Fruit fly (Drosophila melanogaster) whole organism, embryonic: ENCODE measurements around the gene CG9919.

Experiments used
- Adf1 ChIP-seq: fragments of 200-800 bp; sonication (Bioruptor generic); IDR thresholded peaks from 2 replicates; pipeline ENCODE4 v1.3.6; 2022; ENCODE audit warnings: missing biosample characterization, missing genetic modification characterization
- Antp ChIP-seq: fragments of 200-800 bp; sonication (Bioruptor generic); optimal IDR thresholded peaks from 3 replicates; lab custom pipeline; 2016; ENCODE audit warnings: missing biosample characterization, missing genetic modification characterization
- Bdp1 ChIP-seq: fragments of 200-800 bp; sonication (Bioruptor generic); optimal IDR thresholded peaks from 3 replicates; lab custom pipeline; 2016; ENCODE audit warnings: missing biosample characterization, missing genetic modification characterization
- CG11560 ChIP-seq: fragments of 200-800 bp; sonication (Bioruptor generic); IDR thresholded peaks from 3 replicates; pipeline ENCODE4 v1.3.6; 2022; ENCODE audit warnings: missing biosample characterization, missing genetic modification characterization
- CG12071 ChIP-seq: fragments of 200-800 bp; sonication (Bioruptor generic); optimal IDR thresholded peaks from 3 replicates; lab custom pipeline; 2018; ENCODE audit warnings: missing biosample characterization, mild to moderate bottlenecking, missing genetic modification characterization
- CG14860 ChIP-seq: fragments of 200-800 bp; sonication (Bioruptor generic); IDR thresholded peaks from 3 replicates; pipeline ENCODE4 v1.3.6; 2022; ENCODE audit warnings: missing biosample characterization, missing genetic modification characterization; ENCODE audit not compliant: partially characterized antibody
- CG1529 ChIP-seq: fragments of 200-800 bp; sonication (Bioruptor generic); optimal IDR thresholded peaks from 3 replicates; lab custom pipeline; 2018; ENCODE audit warnings: missing biosample characterization, missing genetic modification characterization
- CG15514 ChIP-seq: fragments of 200-800 bp; sonication (Bioruptor generic); optimal IDR thresholded peaks from 3 replicates; lab custom pipeline; 2017; ENCODE audit warnings: missing biosample characterization, missing genetic modification characterization, mild to moderate bottlenecking, moderate library complexity, missing genetic modification reagents
- CG15696 ChIP-seq: fragments of 200-800 bp; sonication (Bioruptor generic); optimal IDR thresholded peaks from 2 replicates; lab custom pipeline; 2019; ENCODE audit warnings: missing biosample characterization, mild to moderate bottlenecking, missing genetic modification characterization, moderate library complexity
- CG17361 ChIP-seq: fragments of 200-800 bp; sonication (Bioruptor generic); IDR thresholded peaks from 3 replicates; pipeline ENCODE4 v1.3.6; 2022; ENCODE audit warnings: missing biosample characterization, missing genetic modification characterization
- CG17568 ChIP-seq: fragments of 200-800 bp; sonication (Bioruptor generic); optimal IDR thresholded peaks from 2 replicates; lab custom pipeline; 2018; ENCODE audit warnings: missing biosample characterization, mild to moderate bottlenecking, missing genetic modification characterization, moderate library complexity
- CG17802 ChIP-seq: fragments of 200-800 bp; sonication (Bioruptor generic); optimal IDR thresholded peaks from 2 replicates; lab custom pipeline; 2018; ENCODE audit warnings: missing biosample characterization, mild to moderate bottlenecking, missing genetic modification characterization, moderate library complexity
- CG18599 ChIP-seq: fragments of 200-800 bp; sonication (Bioruptor generic); optimal IDR thresholded peaks from 3 replicates; lab custom pipeline; 2017; ENCODE audit warnings: missing biosample characterization, missing genetic modification characterization, mild to moderate bottlenecking, moderate library complexity, missing genetic modification reagents
- CG2116 ChIP-seq: fragments of 200-800 bp; sonication (Bioruptor generic); optimal IDR thresholded peaks from 3 replicates; lab custom pipeline; 2018; ENCODE audit warnings: missing biosample characterization, mild to moderate bottlenecking, missing genetic modification characterization
- CG2712 ChIP-seq: fragments of 200-800 bp; optimal IDR thresholded peaks from 3 replicates; lab custom pipeline; 2019; ENCODE audit warnings: missing biosample characterization, mild to moderate bottlenecking, missing genetic modification characterization, moderate library complexity
- CG30403 ChIP-seq: fragments of 200-800 bp; sonication (Bioruptor generic); optimal IDR thresholded peaks from 3 replicates; lab custom pipeline; 2016; ENCODE audit warnings: missing biosample characterization, missing genetic modification characterization
- CG7357 ChIP-seq: fragments of 200-800 bp; sonication (Bioruptor generic); IDR thresholded peaks from 3 replicates; pipeline ENCODE4 v1.3.6; 2022; ENCODE audit warnings: missing biosample characterization, missing genetic modification characterization
- CG8089 ChIP-seq: fragments of 200-800 bp; sonication (Bioruptor generic); optimal IDR thresholded peaks from 3 replicates; lab custom pipeline; 2016; ENCODE audit warnings: missing biosample characterization, missing genetic modification characterization
- CG8388 ChIP-seq: fragments of 200-800 bp; sonication (Bioruptor generic); optimal IDR thresholded peaks from 2 replicates; lab custom pipeline; 2019; ENCODE audit warnings: missing biosample characterization, mild to moderate bottlenecking, missing genetic modification characterization, moderate library complexity
- CG9437 ChIP-seq: fragments of 200-800 bp; sonication (Bioruptor generic); optimal IDR thresholded peaks from 2 replicates; lab custom pipeline; 2018; ENCODE audit warnings: missing biosample characterization, mild to moderate bottlenecking, missing genetic modification characterization
- CG9797 ChIP-seq: fragments of 200-800 bp; sonication (Bioruptor generic); optimal IDR thresholded peaks from 3 replicates; lab custom pipeline; 2018; ENCODE audit warnings: missing biosample characterization, mild to moderate bottlenecking, missing genetic modification characterization
- CG9817 ChIP-seq: fragments of 200-800 bp; sonication (Bioruptor generic); optimal IDR thresholded peaks from 2 replicates; lab custom pipeline; 2018; ENCODE audit warnings: missing biosample characterization, mild to moderate bottlenecking, missing genetic modification characterization, moderate library complexity
- Camta ChIP-seq: fragments of 200-800 bp; sonication (Bioruptor generic); optimal IDR thresholded peaks from 2 replicates; lab custom pipeline; 2016; ENCODE audit warnings: missing biosample characterization, missing genetic modification characterization
- CkIIα-i1 ChIP-seq: fragments of 200-800 bp; sonication (Bioruptor generic); IDR thresholded peaks from 2 replicates; pipeline ENCODE4 v1.3.6; 2022; ENCODE audit warnings: missing biosample characterization, missing genetic modification characterization
- Dfd ChIP-seq, 2 experiments: fragments of >200 bp; optimal IDR thresholded peaks; 2 replicates each; lab custom pipeline; 2017; ENCODE audit warnings: missing biosample characterization in 2 of 2, missing genetic modification characterization in 2 of 2
- Dip2 ChIP-seq: fragments of 200-800 bp; sonication (Bioruptor generic); IDR thresholded peaks from 2 replicates; pipeline ENCODE4 v1.3.6; 2022; ENCODE audit warnings: missing biosample characterization, missing genetic modification characterization
- Dip3 ChIP-seq: fragments of 200-800 bp; sonication (Bioruptor generic); optimal IDR thresholded peaks from 3 replicates; lab custom pipeline; 2016; ENCODE audit warnings: missing biosample characterization, missing genetic modification characterization
- Ets65A ChIP-seq: fragments of 200-800 bp; sonication (Bioruptor generic); peaks from one replicate; lab custom pipeline; 2016; ENCODE audit warnings: missing biosample characterization, missing genetic modification characterization
- HHEX ChIP-seq: fragments of 200-800 bp; sonication (Bioruptor generic); optimal IDR thresholded peaks from 3 replicates; lab custom pipeline; 2017; ENCODE audit warnings: missing biosample characterization, mild to moderate bottlenecking, missing genetic modification characterization, missing genetic modification reagents
- Hand ChIP-seq: fragments of 200-800 bp; sonication (Bioruptor generic); optimal IDR thresholded peaks from 2 replicates; lab custom pipeline; 2017; ENCODE audit warnings: mild to moderate bottlenecking, missing biosample characterization, missing genetic modification reagents, missing genetic modification characterization
- Hr39 ChIP-seq: fragments of >200 bp; optimal IDR thresholded peaks from 2 replicates; lab custom pipeline; 2017
- Hsf ChIP-seq: fragments of 200-800 bp; sonication (Bioruptor generic); optimal IDR thresholded peaks from 3 replicates; lab custom pipeline; 2016; ENCODE audit warnings: missing biosample characterization, missing genetic modification characterization
- MESR4 ChIP-seq: fragments of 200-800 bp; sonication (Bioruptor generic); optimal IDR thresholded peaks from 2 replicates; lab custom pipeline; 2018; ENCODE audit warnings: missing biosample characterization, mild to moderate bottlenecking, missing genetic modification characterization, moderate library complexity
- Oaz ChIP-seq: fragments of 200-800 bp; sonication (Bioruptor generic); IDR thresholded peaks from 2 replicates; pipeline ENCODE4 v1.3.6; 2022; ENCODE audit warnings: missing biosample characterization, missing genetic modification characterization
- Rfx ChIP-seq: fragments of 200-800 bp; sonication (Bioruptor generic); IDR thresholded peaks from 2 replicates; pipeline ENCODE4 v1.3.6; 2022; ENCODE audit warnings: missing biosample characterization, missing genetic modification characterization
- Six4 ChIP-seq: fragments of 200-800 bp; sonication (Bioruptor generic); optimal IDR thresholded peaks from 2 replicates; lab custom pipeline; 2016; ENCODE audit warnings: missing biosample characterization, missing genetic modification characterization
- Sry-β ChIP-seq: fragments of 200-800 bp; sonication (Bioruptor generic); optimal IDR thresholded peaks from 2 replicates; lab custom pipeline; 2018; ENCODE audit warnings: missing biosample characterization, mild to moderate bottlenecking, missing genetic modification characterization, moderate library complexity
- ab ChIP-seq: fragments of 200-800 bp; sonication (Bioruptor generic); optimal IDR thresholded peaks from 2 replicates; lab custom pipeline; 2016; ENCODE audit warnings: missing biosample characterization, missing genetic modification characterization
- al ChIP-seq: fragments of 200-800 bp; sonication (Bioruptor generic); IDR thresholded peaks from 2 replicates; pipeline ENCODE4 v1.3.6; 2022; ENCODE audit warnings: missing biosample characterization, missing genetic modification characterization
- crc ChIP-seq: fragments of 200-800 bp; sonication (Bioruptor generic); optimal IDR thresholded peaks from 2 replicates; lab custom pipeline; 2016; ENCODE audit warnings: missing biosample characterization, missing genetic modification characterization
- danr ChIP-seq: fragments of 200-800 bp; sonication (Bioruptor generic); IDR thresholded peaks from 2 replicates; pipeline ENCODE4 v1.3.6; 2022; ENCODE audit warnings: missing biosample characterization, missing genetic modification characterization
- gsb-n ChIP-seq: fragments of 200-800 bp; sonication (Bioruptor generic); optimal IDR thresholded peaks from 3 replicates; lab custom pipeline; 2018; ENCODE audit warnings: missing biosample characterization, mild to moderate bottlenecking, missing genetic modification characterization
- gt ChIP-seq: fragments of 200-800 bp; sonication (Bioruptor generic); IDR thresholded peaks from 2 replicates; pipeline ENCODE4 v1.3.6; 2022; ENCODE audit warnings: missing biosample characterization, missing genetic modification characterization
- kay ChIP-seq: fragments of 200-800 bp; sonication (Bioruptor generic); optimal IDR thresholded peaks from 2 replicates; lab custom pipeline; 2016; ENCODE audit warnings: missing biosample characterization, missing genetic modification characterization
- klu ChIP-seq: fragments of 200-800 bp; sonication (Bioruptor generic); IDR thresholded peaks from 2 replicates; pipeline ENCODE4 v1.3.6; 2022; ENCODE audit warnings: missing biosample characterization, missing genetic modification characterization
- lov ChIP-seq, 2 experiments: fragments of 200-800 bp in 1 of 2; fragments of >200 bp in 1 of 2; sonication (Bioruptor generic) in 1 of 2; IDR thresholded peaks in 1 of 2; optimal IDR thresholded peaks in 1 of 2; 2 replicates in 1 of 2; 3 replicates in 1 of 2; pipeline versions ENCODE4 v1.3.6 to Lab custom; 2017 to 2022; ENCODE audit warnings: missing biosample characterization in 1 of 2, missing genetic modification characterization in 1 of 2
- mirr ChIP-seq: fragments of 200-800 bp; sonication (Bioruptor generic); optimal IDR thresholded peaks from 3 replicates; lab custom pipeline; 2018; ENCODE audit warnings: missing biosample characterization, mild to moderate bottlenecking, missing genetic modification characterization
- p53 ChIP-seq: fragments of 200-800 bp; sonication (Bioruptor generic); optimal IDR thresholded peaks from 2 replicates; lab custom pipeline; 2016; ENCODE audit warnings: missing biosample characterization, missing genetic modification characterization
- run ChIP-seq: fragments of 200-800 bp; sonication (Bioruptor generic); optimal IDR thresholded peaks from 3 replicates; lab custom pipeline; 2018; ENCODE audit warnings: missing biosample characterization, mild to moderate bottlenecking, missing genetic modification characterization
- so ChIP-seq: fragments of 200-800 bp; sonication (Bioruptor generic); IDR thresholded peaks from 3 replicates; pipeline ENCODE4 v1.3.6; 2022; ENCODE audit warnings: missing biosample characterization, missing genetic modification characterization
- sr ChIP-seq: fragments of 200-800 bp; sonication (Bioruptor generic); IDR thresholded peaks from 3 replicates; pipeline ENCODE4 v1.3.6; 2022; ENCODE audit warnings: missing biosample characterization, missing genetic modification characterization

Gene CG9919

DNA sequence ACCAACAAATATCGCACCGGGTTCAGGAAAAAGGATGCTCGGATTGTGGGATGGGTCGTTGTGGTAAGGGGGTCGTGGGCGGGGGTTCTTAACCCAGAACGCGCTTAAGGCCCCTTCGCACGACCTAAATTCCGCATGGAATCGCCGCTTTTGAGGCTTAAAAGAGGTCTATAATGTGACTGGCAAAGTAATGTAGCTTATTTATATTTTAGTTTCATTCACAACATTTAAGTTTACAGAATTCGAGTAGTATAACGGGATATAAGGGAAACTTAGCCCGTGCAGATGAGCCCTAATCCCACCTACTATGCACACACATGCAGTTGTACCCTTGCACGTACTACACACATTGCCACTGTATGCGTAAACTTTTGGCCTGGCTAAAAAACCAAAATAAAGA is 51.8 kb downstream of the CG9919 start (continued):
- TF ChIP-seq klu: peak; percentile 25; the same call in 1 of the 2 replicates
- no peak for TF ChIP-seq lov (optimal IDR thresholded peaks at IDR 0.05; lab: Kevin White, UChicago)
- peak; percentile 56; the same call in 1 of the 3 replicates for TF ChIP-seq lov (GFP tag; IDR thresholded peaks at IDR 0.05; lab: Robert Waterston, UW)
- TF ChIP-seq so (GFP tag; lab: Robert Waterston, UW): peak; percentile 88
- peak; percentile 54 for TF ChIP-seq Antp (GFP tag; lab: Kevin White, UChicago)
- peak; percentile 84 for TF ChIP-seq Rfx (GFP tag; lab: Robert Waterston, UW)
- TF ChIP-seq CG8089 (GFP tag; lab: Kevin White, UChicago): peak; percentile 16
- TF ChIP-seq Ets65A: peak; percentile 85
- TF ChIP-seq gsb-n (tag; lab: Kevin White, UChicago): peak; percentile 84
- TF ChIP-seq CG30403: peak; percentile 57
- peak; percentile 54 for TF ChIP-seq CG17802 (tag; lab: Kevin White, UChicago)
- peak; percentile 32 for TF ChIP-seq Sry-β (GFP tag; lab: Kevin White, UChicago)
- peak; percentile 44; the same call in 1 of the 3 replicates for TF ChIP-seq CG11560 (tag; lab: Robert Waterston, UW)
- no peak for TF ChIP-seq p53 (GFP tag; lab: Kevin White, UChicago)
- no peak for TF ChIP-seq Adf1 (GFP tag; lab: Robert Waterston, UW)
- no peak for TF ChIP-seq Dfd (GFP tag; optimal IDR thresholded peaks at IDR 0.05; lab: Kevin White, UChicago)
- TF ChIP-seq CG9797 (GFP tag; lab: Kevin White, UChicago): no peak
- TF ChIP-seq mirr (GFP tag; lab: Kevin White, UChicago): peak; percentile 71
- TF ChIP-seq CG17568 (GFP tag; lab: Kevin White, UChicago): peak; percentile 86
- peak; percentile 71 for TF ChIP-seq Oaz (GFP tag; lab: Robert Waterston, UW)
- TF ChIP-seq CG2116 (GFP tag; lab: Kevin White, UChicago): peak; percentile 11
- peak; percentile 67 for TF ChIP-seq Six4 (GFP tag; lab: Kevin White, UChicago)
- peak; percentile 68; the same call in 2 of the 3 replicates for TF ChIP-seq CG7357
- peak; percentile 34; the same call in 1 of the 2 replicates for TF ChIP-seq gt (GFP tag; lab: Robert Waterston, UW)
- no peak for TF ChIP-seq Dip2 (GFP tag; lab: Robert Waterston, UW)
- TF ChIP-seq sr (GFP tag; lab: Robert Waterston, UW): peak; percentile 66
- no peak for TF ChIP-seq CkIIα-i1 (GFP tag; lab: Robert Waterston, UW)
- peak; percentile 89 for TF ChIP-seq CG18599 (GFP tag; lab: Kevin White, UChicago)
- peak; percentile 91 for TF ChIP-seq CG15696 (tag; lab: Kevin White, UChicago)
- TF ChIP-seq Hand (GFP tag; lab: Kevin White, UChicago): peak; percentile 81
- TF ChIP-seq CG12071: peak; percentile 85
- TF ChIP-seq Camta (GFP tag; lab: Kevin White, UChicago): no peak
- TF ChIP-seq CG17361 (GFP tag; lab: Robert Waterston, UW): peak; percentile 59; the same call in 2 of the 3 replicates
- peak; percentile 72 for TF ChIP-seq danr (GFP tag; lab: Robert Waterston, UW)
- TF ChIP-seq CG8388 (GFP tag; lab: Kevin White, UChicago): peak; percentile 88
- TF ChIP-seq CG2712 (tag; lab: Kevin White, UChicago): peak; percentile 93
- TF ChIP-seq Hsf: peak; percentile 64
- no peak for TF ChIP-seq Hr39 (lab: Kevin White, UChicago)
- peak; percentile 38; the same call in 1 of the 2 replicates for TF ChIP-seq al (GFP tag; lab: Robert Waterston, UW)
- TF ChIP-seq Bdp1 (GFP tag; lab: Kevin White, UChicago): peak; percentile 40
- TF ChIP-seq ab: no peak
- TF ChIP-seq Dip3 (GFP tag; lab: Kevin White, UChicago): peak; percentile 7
- no peak for TF ChIP-seq run (tag; lab: Kevin White, UChicago)
- TF ChIP-seq CG14860 (GFP tag; lab: Robert Waterston, UW): no peak
- TF ChIP-seq MESR4: peak; percentile 7
- TF ChIP-seq CG15514 (GFP tag; lab: Kevin White, UChicago): peak; percentile 64
- peak; percentile 27 for TF ChIP-seq CG9437 (GFP tag; lab: Kevin White, UChicago)
- TF ChIP-seq kay: no peak
- TF ChIP-seq HHEX (GFP tag; lab: Kevin White, UChicago): peak; percentile 84
- peak; percentile 83 for TF ChIP-seq CG9817 (tag; lab: Kevin White, UChicago)
- TF ChIP-seq CG1529: peak; percentile 80
- TF ChIP-seq crc (GFP tag; lab: Kevin White, UChicago): peak; percentile 24
